Fruit fly (Drosophila melanogaster) whole organism: ENCODE measurements around the gene Patsas.

Experiments
- CG8478 ChIP-seq: fragments of >200 bp; optimal IDR thresholded peaks from 2 replicates; lab custom pipeline; 2018; ENCODE audit warnings: inconsistent platforms
- Dll ChIP-seq: fragments of >200 bp; optimal IDR thresholded peaks from 2 replicates; lab custom pipeline; 2017
- EcR ChIP-seq, 2 experiments: fragments of >200 bp; optimal IDR thresholded peaks; 2 replicates each; lab custom pipeline; 2017; ENCODE audit warnings: missing biosample characterization in 2 of 2, missing genetic modification characterization in 2 of 2, missing genetic modification reagents in 2 of 2
- pan ChIP-seq: fragments of >200 bp; optimal IDR thresholded peaks from 2 replicates; lab custom pipeline; 2017
- psq ChIP-seq: fragments of >200 bp; optimal IDR thresholded peaks from 2 replicates; lab custom pipeline; 2017

DNA sequence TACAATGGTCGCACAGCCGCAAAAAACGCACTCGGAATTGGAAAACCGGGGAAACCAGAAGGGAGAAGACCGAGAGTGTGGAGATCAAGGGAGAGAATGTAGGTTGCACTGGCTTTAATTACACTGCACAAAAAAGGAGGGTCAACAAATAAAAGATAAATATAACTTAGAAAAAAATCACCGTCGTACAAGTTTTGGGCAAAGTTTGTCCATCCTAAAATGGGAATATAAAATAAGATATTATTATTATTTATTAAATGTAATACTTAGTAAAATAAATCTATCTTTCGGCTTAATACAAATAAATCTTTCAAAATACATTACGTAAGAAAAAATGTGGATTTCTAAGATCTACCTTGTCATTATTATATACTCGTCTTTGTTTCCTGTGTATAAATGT is 12.7 kb upstream of the Patsas start:
- TF ChIP-seq CG8478 (lab: Kevin White, UChicago) (no peak), psq (lab: Kevin White, UChicago) (no peak), Dll (lab: Kevin White, UChicago) (no peak), EcR (GFP tag; optimal IDR thresholded peaks at IDR 0.05; lab: Kevin White, UChicago) (no peak), pan (lab: Kevin White, UChicago) (no peak)
